Fruit fly (Drosophila melanogaster): Measurements from ENCODE around the gene CG42814.

Gene CG42814

dm6 chr3R:27204694-27205414 is 24.4 kb downstream of the CG42814 start (continued):
- no peak for TF ChIP-seq CG1621 (tag; optimal IDR thresholded peaks at IDR 0.05)
- no peak for TF ChIP-seq CG7368 (GFP tag; optimal IDR thresholded peaks at IDR 0.05)
- TF ChIP-seq CG11294 (GFP tag; IDR thresholded peaks at IDR 0.05): no peak
- peak; percentile 35 for TF ChIP-seq CG34406 (GFP tag; optimal IDR thresholded peaks at IDR 0.05)
- TF ChIP-seq Eip75B (GFP tag; optimal IDR thresholded peaks at IDR 0.05): no peak
- TF ChIP-seq topi (GFP tag; optimal IDR thresholded peaks at IDR 0.05): peak; percentile 30
- TF ChIP-seq fd85E (GFP tag; optimal IDR thresholded peaks at IDR 0.05): no peak
- no peak for TF ChIP-seq eg (GFP tag; IDR thresholded peaks at IDR 0.05)
- TF ChIP-seq CG3032 (tag; optimal IDR thresholded peaks at IDR 0.05): peak; percentile 66
- TF ChIP-seq CG6163 (GFP tag; IDR thresholded peaks at IDR 0.05): no peak
- TF ChIP-seq salr (GFP tag; optimal IDR thresholded peaks at IDR 0.05): no peak
- no peak for TF ChIP-seq net (GFP tag; optimal IDR thresholded peaks at IDR 0.05)
- TF ChIP-seq CG6808 (GFP tag; optimal IDR thresholded peaks at IDR 0.05): peak; percentile 55
- no peak for TF ChIP-seq Hr38 (GFP tag; optimal IDR thresholded peaks at IDR 0.05)

DNA sequence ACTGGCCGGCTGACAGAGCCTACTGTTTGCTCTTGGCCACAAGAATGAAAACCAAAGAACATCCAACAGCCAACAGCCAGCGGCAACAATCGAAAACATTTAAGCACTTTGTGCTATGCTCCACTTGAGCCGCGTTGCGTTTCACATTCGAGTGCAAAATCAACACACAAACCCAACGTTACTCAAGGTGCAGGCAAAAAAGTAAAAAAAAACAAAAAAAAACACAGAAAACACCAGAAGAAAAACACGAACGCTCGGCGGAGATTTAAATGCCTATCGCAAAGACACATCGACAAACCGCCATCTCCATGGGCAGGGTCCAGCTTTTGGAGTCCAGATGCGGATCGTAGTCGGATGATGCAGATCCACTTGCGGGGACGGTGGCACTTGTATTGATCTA is 25.4 kb downstream of the CG42814 start:
- TF ChIP-seq Sox15 (GFP tag; optimal IDR thresholded peaks at IDR 0.05): no peak
- no peak for TF ChIP-seq svp (GFP tag)
- no peak for TF ChIP-seq CG6808 (GFP tag; optimal IDR thresholded peaks at IDR 0.05)
- peak in 1 of 2 experiments; percentile 60 for TF ChIP-seq ss (GFP tag; optimal IDR thresholded peaks at IDR 0.05)
- no peak for TF ChIP-seq OdsH (GFP tag; optimal IDR thresholded peaks at IDR 0.05)
- TF ChIP-seq Eip78C (GFP tag): peak; percentile 60

dm6 chr3R:27202330-27202729 is 26.9 kb downstream of the CG42814 start:
- no peak for TF ChIP-seq cyc (GFP tag; optimal IDR thresholded peaks at IDR 0.05)
- TF ChIP-seq CG31627 (GFP tag; optimal IDR thresholded peaks at IDR 0.05): no peak
- no peak for TF ChIP-seq lz (GFP tag; optimal IDR thresholded peaks at IDR 0.05)
- TF ChIP-seq fkh (GFP tag; optimal IDR thresholded peaks at IDR 0.05): peak; percentile 34
- TF ChIP-seq ss (GFP tag; optimal IDR thresholded peaks at IDR 0.05): no peak
- no peak for TF ChIP-seq CG34406 (GFP tag; optimal IDR thresholded peaks at IDR 0.05)

dm6 chr3R:27201538-27202281 is 27.6 kb downstream of the CG42814 start:
- TF ChIP-seq CG6163 (GFP tag; IDR thresholded peaks at IDR 0.05) (peak; percentile 62; the same call in 2 of the 3 replicates), salr (GFP tag; optimal IDR thresholded peaks at IDR 0.05) (peak; percentile 18 to 54), Sox14 (GFP tag; optimal IDR thresholded peaks at IDR 0.05) (peak; percentile 32), Sox15 (GFP tag; optimal IDR thresholded peaks at IDR 0.05) (peak; percentile 35), Eip75B (GFP tag; optimal IDR thresholded peaks at IDR 0.05) (peak; percentile 62), lz (GFP tag; optimal IDR thresholded peaks at IDR 0.05) (peak; percentile 55), CG7368 (GFP tag; optimal IDR thresholded peaks at IDR 0.05) (peak; percentile 28), Ets96B (tag; optimal IDR thresholded peaks at IDR 0.05) (peak; percentile 93), CG8319 (GFP tag; optimal IDR thresholded peaks at IDR 0.05) (peak; percentile 37), CG8119 (GFP tag; IDR thresholded peaks at IDR 0.05) (peak; percentile 69), CG8632 (GFP tag; optimal IDR thresholded peaks at IDR 0.05) (peak; percentile 68), CG10631 (GFP tag; optimal IDR thresholded peaks at IDR 0.05) (peak; percentile 82), CG11902 (GFP tag; optimal IDR thresholded peaks at IDR 0.05) (peak; percentile 25), fd85E (GFP tag; optimal IDR thresholded peaks at IDR 0.05) (peak; percentile 37), CG6792 (GFP tag; optimal IDR thresholded peaks at IDR 0.05) (peak; percentile 65), CG9139 (GFP tag; optimal IDR thresholded peaks at IDR 0.05) (peak; percentile 64), Eip78C (GFP tag) (peak; percentile 92), CG32006 (GFP tag; optimal IDR thresholded peaks at IDR 0.05) (peak; percentile 37), dac (GFP tag; optimal IDR thresholded peaks at IDR 0.05) (no peak), Blimp-1 (GFP tag; optimal IDR thresholded peaks at IDR 0.05) (peak; percentile 44), Ets21C (GFP tag; optimal IDR thresholded peaks at IDR 0.05) (peak; percentile 18), CG10669 (GFP tag; optimal IDR thresholded peaks at IDR 0.05) (peak; percentile 81), fd59A (GFP tag; optimal IDR thresholded peaks at IDR 0.05) (peak; percentile 79), Hr39 (GFP tag; optimal IDR thresholded peaks at IDR 0.05) (peak; percentile 22), CG3032 (tag; optimal IDR thresholded peaks at IDR 0.05) (peak; percentile 90), CG11294 (GFP tag; IDR thresholded peaks at IDR 0.05) (no peak), Hr4 (GFP tag; optimal IDR thresholded peaks at IDR 0.05) (peak; percentile 15), Eip93F (GFP tag; optimal IDR thresholded peaks at IDR 0.05) (no peak), acj6 (GFP tag; optimal IDR thresholded peaks at IDR 0.05) (peak; percentile 75), Gug (GFP tag; IDR thresholded peaks at IDR 0.05) (no peak), Hr38 (GFP tag; optimal IDR thresholded peaks at IDR 0.05) (no peak)
